Fruit fly (Drosophila melanogaster) whole organism, prepupa: ENCODE results near the gene smo.

ENCODE experiments used
- CG3032 ChIP-seq: fragments of 200-800 bp; optimal IDR thresholded peaks from 2 replicates; lab custom pipeline; 2019; ENCODE audit warnings: missing biosample characterization, mild to moderate bottlenecking, missing genetic modification characterization, moderate library complexity
- CG31627 ChIP-seq: fragments of 200-800 bp; sonication (Bioruptor generic); optimal IDR thresholded peaks from 3 replicates; lab custom pipeline; 2016; ENCODE audit warnings: missing biosample characterization, missing genetic modification characterization
- CG6792 ChIP-seq: fragments of 200-800 bp; sonication (Bioruptor generic); optimal IDR thresholded peaks from 3 replicates; lab custom pipeline; 2016; ENCODE audit warnings: missing biosample characterization, missing genetic modification characterization
- CG6854 ChIP-seq: fragments of 200-800 bp; sonication (Bioruptor generic); optimal IDR thresholded peaks from 2 replicates; lab custom pipeline; 2017; ENCODE audit warnings: missing biosample characterization, mild to moderate bottlenecking, missing genetic modification characterization
- Eip93F ChIP-seq: fragments of 200-800 bp; sonication (Bioruptor generic); optimal IDR thresholded peaks from 2 replicates; lab custom pipeline; 2016; ENCODE audit warnings: missing biosample characterization, mild to moderate bottlenecking, missing genetic modification characterization
- Gug ChIP-seq: fragments of 200-800 bp; sonication (Bioruptor generic); IDR thresholded peaks from 2 replicates; pipeline ENCODE4 v1.3.6; 2022; ENCODE audit warnings: missing biosample characterization, missing genetic modification characterization
- Hr39 ChIP-seq: fragments of 200-800 bp; sonication (Bioruptor generic); optimal IDR thresholded peaks from 2 replicates; lab custom pipeline; 2016; ENCODE audit warnings: missing biosample characterization, missing genetic modification characterization
- Sox102F ChIP-seq: fragments of 200-800 bp; sonication (Bioruptor generic); optimal IDR thresholded peaks from 2 replicates; lab custom pipeline; 2016; ENCODE audit warnings: missing biosample characterization, mild to moderate bottlenecking, missing genetic modification characterization
- dsx ChIP-seq: fragments of 200-800 bp; optimal IDR thresholded peaks from 3 replicates; lab custom pipeline; 2019; ENCODE audit warnings: missing biosample characterization, mild to moderate bottlenecking, missing genetic modification characterization, moderate library complexity; ENCODE audit not compliant: poor library complexity, severe bottlenecking
- fkh ChIP-seq: fragments of 200-800 bp; sonication (Bioruptor generic); optimal IDR thresholded peaks from 3 replicates; lab custom pipeline; 2017; ENCODE audit warnings: missing biosample characterization, mild to moderate bottlenecking, missing genetic modification characterization, moderate library complexity
- net ChIP-seq: fragments of 200-800 bp; sonication (Bioruptor generic); optimal IDR thresholded peaks from 3 replicates; lab custom pipeline; 2016; ENCODE audit warnings: missing biosample characterization, missing genetic modification characterization

- TF ChIP-seq CG6792 (GFP tag; lab: Kevin White, UChicago), result no peak
- TF ChIP-seq CG6854 (GFP tag; lab: Kevin White, UChicago), result no peak
- no peak for TF ChIP-seq fkh (GFP tag; lab: Kevin White, UChicago)
- TF ChIP-seq Hr39, result no peak
- no peak for TF ChIP-seq Eip93F (GFP tag; lab: Kevin White, UChicago)
- no peak for TF ChIP-seq dsx (GFP tag; lab: Kevin White, UChicago)
- no peak for TF ChIP-seq CG3032 (tag; lab: Kevin White, UChicago)
- TF ChIP-seq net (GFP tag; lab: Kevin White, UChicago), result no peak
- no peak for TF ChIP-seq CG31627 (GFP tag; lab: Kevin White, UChicago)
- no peak for TF ChIP-seq Sox102F (GFP tag; lab: Kevin White, UChicago)
- no peak for TF ChIP-seq Gug (GFP tag; lab: Robert Waterston, UW)
These were observed 36.0 kb upstream of the smo start for dm6 chr2L:241415-241814.
